Fruit fly (Drosophila melanogaster) whole organism, embryonic: ENCODE data around the gene CG44142.

Source experiments
- CG11085 ChIP-seq: fragments of 200-800 bp; sonication (Bioruptor generic); IDR thresholded peaks from 2 replicates; pipeline ENCODE4 v1.3.6; 2022; ENCODE audit warnings: missing biosample characterization, missing genetic modification characterization
- CG12236 ChIP-seq: fragments of 200-800 bp; sonication (Bioruptor generic); optimal IDR thresholded peaks from 2 replicates; lab custom pipeline; 2016; ENCODE audit warnings: missing biosample characterization, missing genetic modification characterization
- CG13775 ChIP-seq: fragments of 200-800 bp; sonication (Bioruptor generic); optimal IDR thresholded peaks from 3 replicates; lab custom pipeline; 2017; ENCODE audit warnings: missing biosample characterization, mild to moderate bottlenecking, missing genetic modification characterization
- CG1832 ChIP-seq: fragments of 200-800 bp; sonication (Bioruptor generic); optimal IDR thresholded peaks from 2 replicates; lab custom pipeline; 2017; ENCODE audit warnings: missing biosample characterization, mild to moderate bottlenecking, missing genetic modification characterization, inconsistent platforms
- CG2202 ChIP-seq: fragments of 200-800 bp; sonication (Bioruptor generic); optimal IDR thresholded peaks from 2 replicates; lab custom pipeline; 2018; ENCODE audit warnings: missing biosample characterization, mild to moderate bottlenecking, missing genetic modification characterization
- CG30403 ChIP-seq: fragments of 200-800 bp; sonication (Bioruptor generic); optimal IDR thresholded peaks from 3 replicates; lab custom pipeline; 2016; ENCODE audit warnings: missing biosample characterization, missing genetic modification characterization
- CG30431 ChIP-seq: fragments of 200-800 bp; sonication (Bioruptor generic); optimal IDR thresholded peaks from 2 replicates; lab custom pipeline; 2017; ENCODE audit warnings: missing biosample characterization, missing genetic modification characterization
- CG42726 ChIP-seq: fragments of 200-800 bp; sonication (Bioruptor generic); IDR thresholded peaks from 2 replicates; pipeline ENCODE4 v1.3.6; 2022; ENCODE audit warnings: missing biosample characterization, missing genetic modification characterization; ENCODE audit not compliant: partially characterized antibody
- CG6175 ChIP-seq: fragments of 200-800 bp; sonication (Bioruptor generic); IDR thresholded peaks from 3 replicates; pipeline ENCODE4 v1.3.6; 2022; ENCODE audit warnings: missing biosample characterization, missing genetic modification characterization
- CG6791 ChIP-seq: fragments of 200-800 bp; sonication (Bioruptor generic); IDR thresholded peaks from 3 replicates; pipeline ENCODE4 v1.3.6; 2022; ENCODE audit warnings: missing biosample characterization, missing genetic modification characterization; ENCODE audit not compliant: partially characterized antibody
- CG8089 ChIP-seq: fragments of 200-800 bp; sonication (Bioruptor generic); optimal IDR thresholded peaks from 3 replicates; lab custom pipeline; 2016; ENCODE audit warnings: missing biosample characterization, missing genetic modification characterization
- CG9797 ChIP-seq: fragments of 200-800 bp; sonication (Bioruptor generic); optimal IDR thresholded peaks from 3 replicates; lab custom pipeline; 2018; ENCODE audit warnings: missing biosample characterization, mild to moderate bottlenecking, missing genetic modification characterization
- CG9817 ChIP-seq: fragments of 200-800 bp; sonication (Bioruptor generic); optimal IDR thresholded peaks from 2 replicates; lab custom pipeline; 2018; ENCODE audit warnings: missing biosample characterization, mild to moderate bottlenecking, missing genetic modification characterization, moderate library complexity
- Dad ChIP-seq: fragments of 200-800 bp; sonication (Bioruptor generic); optimal IDR thresholded peaks from 3 replicates; lab custom pipeline; 2016; ENCODE audit warnings: missing biosample characterization, missing genetic modification characterization
- Dref ChIP-seq: fragments of 200-800 bp; sonication (Bioruptor generic); IDR thresholded peaks from 2 replicates; pipeline ENCODE4 v1.3.6; 2022; ENCODE audit warnings: missing biosample characterization, missing genetic modification characterization
- H15 ChIP-seq: fragments of 200-800 bp; sonication (Bioruptor generic); IDR thresholded peaks from 3 replicates; pipeline ENCODE4 v1.3.6; 2022; ENCODE audit warnings: missing biosample characterization, missing genetic modification characterization
- HHEX ChIP-seq: fragments of 200-800 bp; sonication (Bioruptor generic); optimal IDR thresholded peaks from 3 replicates; lab custom pipeline; 2017; ENCODE audit warnings: missing biosample characterization, mild to moderate bottlenecking, missing genetic modification characterization, missing genetic modification reagents
- HmgD ChIP-seq: fragments of 200-800 bp; sonication (Bioruptor generic); optimal IDR thresholded peaks from 3 replicates; lab custom pipeline; 2016; ENCODE audit warnings: missing biosample characterization, missing genetic modification characterization
- Max ChIP-seq: fragments of 200-800 bp; sonication (Bioruptor generic); optimal IDR thresholded peaks from 2 replicates; lab custom pipeline; 2016; ENCODE audit warnings: missing biosample characterization, mild to moderate bottlenecking, missing genetic modification characterization
- Oaz ChIP-seq: fragments of 200-800 bp; sonication (Bioruptor generic); IDR thresholded peaks from 2 replicates; pipeline ENCODE4 v1.3.6; 2022; ENCODE audit warnings: missing biosample characterization, missing genetic modification characterization
- Sry-β ChIP-seq: fragments of 200-800 bp; sonication (Bioruptor generic); optimal IDR thresholded peaks from 2 replicates; lab custom pipeline; 2018; ENCODE audit warnings: missing biosample characterization, mild to moderate bottlenecking, missing genetic modification characterization, moderate library complexity
- TFAM ChIP-seq: fragments of 200-800 bp; sonication (Bioruptor generic); optimal IDR thresholded peaks from 2 replicates; lab custom pipeline; 2017; ENCODE audit warnings: missing biosample characterization, missing genetic modification characterization, inconsistent platforms
- Usf ChIP-seq: fragments of 200-800 bp; sonication (Bioruptor generic); optimal IDR thresholded peaks from 2 replicates; lab custom pipeline; 2017; ENCODE audit warnings: missing genotype, missing biosample characterization, missing genetic modification characterization
- Vsx1 ChIP-seq: fragments of 200-800 bp; sonication (Bioruptor generic); optimal IDR thresholded peaks from 2 replicates; lab custom pipeline; 2017; ENCODE audit warnings: missing biosample characterization, mild to moderate bottlenecking, missing genetic modification characterization, missing genetic modification reagents
- abd-A ChIP-seq: fragments of 200-800 bp; sonication (Bioruptor generic); optimal IDR thresholded peaks from 3 replicates; lab custom pipeline; 2019; ENCODE audit warnings: missing biosample characterization, mild to moderate bottlenecking, missing genetic modification characterization, moderate library complexity
- bowl ChIP-seq: fragments of 200-800 bp; sonication (Bioruptor generic); IDR thresholded peaks from 2 replicates; pipeline ENCODE4 v1.3.6; 2022; ENCODE audit warnings: missing biosample characterization, missing genetic modification characterization
- cas ChIP-seq: fragments of 200-800 bp; sonication (Bioruptor generic); IDR thresholded peaks from 2 replicates; pipeline ENCODE4 v1.3.6; 2022; ENCODE audit warnings: missing biosample characterization, missing genetic modification characterization
- caup ChIP-seq: fragments of 200-800 bp; sonication (Bioruptor generic); optimal IDR thresholded peaks from 3 replicates; lab custom pipeline; 2017; ENCODE audit warnings: missing biosample characterization, mild to moderate bottlenecking, missing genetic modification characterization, moderate library complexity; ENCODE audit not compliant: severe bottlenecking
- crc ChIP-seq: fragments of 200-800 bp; sonication (Bioruptor generic); optimal IDR thresholded peaks from 2 replicates; lab custom pipeline; 2016; ENCODE audit warnings: missing biosample characterization, missing genetic modification characterization
- crp ChIP-seq, 2 experiments: fragments of 200-800 bp; sonication (Bioruptor generic); optimal IDR thresholded peaks; 2 replicates in 1 of 2; 3 replicates in 1 of 2; lab custom pipeline; 2017; ENCODE audit warnings: missing biosample characterization in 2 of 2, missing genetic modification characterization in 2 of 2, mild to moderate bottlenecking in 1 of 2, moderate library complexity in 1 of 2
- da ChIP-seq: fragments of 200-800 bp; sonication (Bioruptor generic); optimal IDR thresholded peaks from 2 replicates; lab custom pipeline; 2016; ENCODE audit warnings: missing biosample characterization, missing genetic modification characterization
- ems ChIP-seq: fragments of 200-800 bp; sonication (Bioruptor generic); optimal IDR thresholded peaks from 3 replicates; lab custom pipeline; 2016; ENCODE audit warnings: missing biosample characterization, missing genetic modification characterization
- ewg ChIP-seq: fragments of 200-800 bp; sonication (Bioruptor generic); optimal IDR thresholded peaks from 3 replicates; lab custom pipeline; 2017; ENCODE audit warnings: mild to moderate bottlenecking, missing biosample characterization, missing genetic modification reagents, missing genetic modification characterization
- fd64A ChIP-seq: fragments of 200-800 bp; sonication (Bioruptor generic); optimal IDR thresholded peaks from 3 replicates; lab custom pipeline; 2018; ENCODE audit warnings: missing biosample characterization, mild to moderate bottlenecking, missing genetic modification characterization
- fru ChIP-seq: fragments of >200 bp; optimal IDR thresholded peaks from 2 replicates; lab custom pipeline; 2017
- ind ChIP-seq: fragments of 200-800 bp; sonication (Bioruptor generic); optimal IDR thresholded peaks from 3 replicates; lab custom pipeline; 2016; ENCODE audit warnings: missing biosample characterization, missing genetic modification characterization
- jing ChIP-seq: fragments of 200-800 bp; sonication (Bioruptor generic); optimal IDR thresholded peaks from 2 replicates; lab custom pipeline; 2018; ENCODE audit warnings: missing biosample characterization, mild to moderate bottlenecking, missing genetic modification characterization
- lab ChIP-seq: fragments of 200-800 bp; sonication (Bioruptor generic); optimal IDR thresholded peaks from 3 replicates; lab custom pipeline; 2017; ENCODE audit warnings: missing biosample characterization, missing genetic modification characterization, mild to moderate bottlenecking, moderate library complexity, missing genetic modification reagents
- lov ChIP-seq, 2 experiments: fragments of 200-800 bp in 1 of 2; fragments of >200 bp in 1 of 2; sonication (Bioruptor generic) in 1 of 2; IDR thresholded peaks in 1 of 2; optimal IDR thresholded peaks in 1 of 2; 2 replicates in 1 of 2; 3 replicates in 1 of 2; pipeline versions ENCODE4 v1.3.6 to Lab custom; 2017 to 2022; ENCODE audit warnings: missing biosample characterization in 1 of 2, missing genetic modification characterization in 1 of 2
- luna ChIP-seq: fragments of 200-800 bp; sonication (Bioruptor generic); optimal IDR thresholded peaks from 2 replicates; lab custom pipeline; 2016; ENCODE audit warnings: missing biosample characterization, missing genetic modification characterization
- maf-S ChIP-seq: fragments of 200-800 bp; sonication (Bioruptor generic); optimal IDR thresholded peaks from 2 replicates; lab custom pipeline; 2016; ENCODE audit warnings: missing biosample characterization, missing genetic modification characterization
- mam ChIP-seq: fragments of 200-800 bp; sonication (Bioruptor generic); optimal IDR thresholded peaks from 3 replicates; lab custom pipeline; 2016; ENCODE audit warnings: missing biosample characterization, missing genetic modification characterization
- oc ChIP-seq: fragments of 200-800 bp; sonication (Bioruptor generic); optimal IDR thresholded peaks from 2 replicates; lab custom pipeline; 2018; ENCODE audit warnings: missing biosample characterization, mild to moderate bottlenecking, missing genetic modification characterization, moderate library complexity
- odd ChIP-seq: fragments of 200-800 bp; sonication (Bioruptor generic); optimal IDR thresholded peaks from 2 replicates; lab custom pipeline; 2017; ENCODE audit warnings: missing biosample characterization, mild to moderate bottlenecking, missing genetic modification characterization
- tll ChIP-seq, 2 experiments: fragments of 200-800 bp in 1 of 2; fragments of >200 bp in 1 of 2; sonication (Bioruptor generic) in 1 of 2; optimal IDR thresholded peaks; 2 replicates each; lab custom pipeline; 2017 to 2019; ENCODE audit warnings: missing biosample characterization in 2 of 2, missing genetic modification characterization in 2 of 2, mild to moderate bottlenecking in 1 of 2, moderate library complexity in 1 of 2
- tna ChIP-seq: fragments of 200-800 bp; sonication (Bioruptor generic); IDR thresholded peaks from 2 replicates; pipeline ENCODE4 v1.3.6; 2022; ENCODE audit warnings: missing biosample characterization, missing genetic modification characterization; ENCODE audit not compliant: partially characterized antibody
- trh ChIP-seq: fragments of 200-800 bp; sonication (Bioruptor generic); optimal IDR thresholded peaks from 2 replicates; lab custom pipeline; 2016; ENCODE audit warnings: missing biosample characterization, missing genetic modification characterization
- ttk ChIP-seq: fragments of 200-800 bp; sonication (Bioruptor generic); IDR thresholded peaks from 2 replicates; pipeline ENCODE4 v2.1.2; 2022; ENCODE audit warnings: missing biosample characterization, missing genetic modification characterization
- unc-4 ChIP-seq: fragments of 200-800 bp; sonication (Bioruptor generic); IDR thresholded peaks from 2 replicates; pipeline ENCODE4 v1.3.6; 2022; ENCODE audit warnings: missing biosample characterization, missing genetic modification characterization; ENCODE audit not compliant: partially characterized antibody
- vfl ChIP-seq: fragments of 200-800 bp; sonication (Bioruptor generic); optimal IDR thresholded peaks from 2 replicates; lab custom pipeline; 2016; ENCODE audit warnings: missing biosample characterization, missing genetic modification characterization

CG44142 gene

DNA sequence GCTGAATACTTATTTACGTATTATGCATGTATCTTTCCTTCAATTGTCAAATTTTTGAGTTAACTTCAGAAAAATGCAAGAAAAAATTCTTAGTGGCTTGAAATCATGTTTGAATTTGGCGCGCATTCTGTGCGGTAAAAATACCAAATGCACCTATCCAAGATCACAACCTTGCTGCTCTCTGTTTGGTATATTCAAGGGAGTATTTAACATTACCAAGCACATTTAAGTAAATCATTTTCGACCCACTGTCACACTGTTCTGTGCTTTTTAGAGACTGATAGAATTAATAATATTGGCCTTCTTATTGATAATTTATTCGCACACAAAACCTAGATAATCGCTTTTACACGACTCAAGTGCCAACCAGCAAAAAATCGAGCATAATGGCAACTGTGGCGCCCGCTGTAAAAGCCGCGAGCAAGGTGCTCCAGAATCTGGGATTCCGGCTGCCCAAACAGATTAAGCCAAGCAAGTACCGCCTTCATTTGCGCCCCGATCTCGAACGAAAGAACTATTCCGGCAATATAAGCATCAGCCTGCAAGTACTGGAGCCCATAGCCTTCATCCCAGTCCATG, 3.8 kb downstream of the CG44142 start (continued):
- TF ChIP-seq cas (GFP tag; lab: Robert Waterston, UW) (no peak), ems (GFP tag; lab: Kevin White, UChicago) (no peak), CG6175 (GFP tag; lab: Robert Waterston, UW) (no peak), HmgD (GFP tag; lab: Kevin White, UChicago) (peak; percentile 55), CG13775 (no peak), caup (no peak), HHEX (GFP tag; lab: Kevin White, UChicago) (no peak), Dad (GFP tag; lab: Kevin White, UChicago) (no peak), unc-4 (no peak), Oaz (GFP tag; lab: Robert Waterston, UW) (no peak), fru (lab: Kevin White, UChicago) (no peak), ind (no peak), tll (GFP tag; optimal IDR thresholded peaks at IDR 0.05; lab: Kevin White, UChicago) (no peak), CG1832 (GFP tag; lab: Kevin White, UChicago) (no peak), CG12236 (GFP tag; lab: Kevin White, UChicago) (no peak), Usf (GFP tag; lab: Kevin White, UChicago) (no peak), fd64A (GFP tag; lab: Kevin White, UChicago) (no peak), TFAM (no peak), crp (GFP tag; optimal IDR thresholded peaks at IDR 0.05; lab: Kevin White, UChicago) (no peak), da (GFP tag; lab: Kevin White, UChicago) (no peak), odd (GFP tag; lab: Kevin White, UChicago) (no peak), CG8089 (GFP tag; lab: Kevin White, UChicago) (no peak), oc (peak; percentile 3), Max (GFP tag; lab: Kevin White, UChicago) (no peak), Sry-β (GFP tag; lab: Kevin White, UChicago) (no peak), lab (GFP tag; lab: Kevin White, UChicago) (no peak), abd-A (tag; lab: Kevin White, UChicago) (no peak), Vsx1 (GFP tag; lab: Kevin White, UChicago) (no peak), CG9817 (no peak), CG6791 (GFP tag; lab: Robert Waterston, UW) (no peak), bowl (no peak), trh (GFP tag; lab: Kevin White, UChicago) (no peak), CG30403 (GFP tag; lab: Kevin White, UChicago) (no peak), tna (GFP tag; lab: Robert Waterston, UW) (no peak), vfl (GFP tag; lab: Kevin White, UChicago) (no peak), ewg (no peak), lov (optimal IDR thresholded peaks at IDR 0.05; lab: Kevin White, UChicago) (no peak), lov (GFP tag; IDR thresholded peaks at IDR 0.05; lab: Robert Waterston, UW) (no peak), CG9797 (peak; percentile 79), mam (no peak), maf-S (GFP tag; lab: Kevin White, UChicago) (no peak), ttk (GFP tag; lab: Robert Waterston, UW) (no peak), CG30431 (no peak), CG11085 (GFP tag; lab: Robert Waterston, UW) (no peak), CG2202 (tag; lab: Kevin White, UChicago) (no peak), CG42726 (peak; percentile 13; the same call in 1 of the 2 replicates), H15 (GFP tag; lab: Robert Waterston, UW) (no peak), luna (no peak), jing (GFP tag; lab: Kevin White, UChicago) (no peak), Dref (GFP tag; lab: Robert Waterston, UW) (no peak; the same call in 1 of the 2 replicates), crc (GFP tag; lab: Kevin White, UChicago) (no peak)
